Worm (Caenorhabditis elegans) whole organism, young adult: Measurements from ENCODE around the gene che-6.

Source experiments
- B0336.3 ChIP-seq: fragments of 200-800 bp; sonication (Bioruptor generic); IDR thresholded peaks from 2 replicates; pipeline ENCODE4 v1.3.6; 2022; ENCODE audit warnings: missing genetic modification characterization, missing compliant biosample characterization
- C17E4.6 ChIP-seq: fragments of 200-800 bp; sonication (Bioruptor generic); IDR thresholded peaks from 2 replicates; pipeline ENCODE4 v1.3.6; 2022; ENCODE audit warnings: missing genetic modification reagents, missing genetic modification characterization, missing compliant biosample characterization
- F33H1.4 ChIP-seq: fragments of 200-800 bp; sonication (Bioruptor generic); IDR thresholded peaks from 2 replicates; pipeline ENCODE4 v1.3.6; 2022; ENCODE audit warnings: missing genetic modification reagents, missing genetic modification characterization, missing compliant biosample characterization
- F37B4.10 ChIP-seq: fragments of 200-800 bp; sonication (Bioruptor generic); IDR thresholded peaks from 2 replicates; pipeline ENCODE4 v1.3.6; 2022; ENCODE audit warnings: missing genetic modification characterization, missing compliant biosample characterization
- F39B2.1 ChIP-seq: fragments of 200-800 bp; sonication (Bioruptor generic); IDR thresholded peaks from 2 replicates; pipeline ENCODE4 v1.3.6; 2022; ENCODE audit warnings: missing genetic modification reagents, missing genetic modification characterization, missing compliant biosample characterization
- F52B5.7 ChIP-seq: sonication (generic microtip); optimal IDR thresholded peaks from 2 replicates; lab custom pipeline; 2016; ENCODE audit warnings: mild to moderate bottlenecking, missing genetic modification characterization, missing compliant biosample characterization
- F57C9.4 ChIP-seq: sonication (generic microtip); optimal IDR thresholded peaks from 2 replicates; lab custom pipeline; 2017; ENCODE audit warnings: mild to moderate bottlenecking, missing genetic modification characterization, missing compliant biosample characterization
- T07F8.4 ChIP-seq: sonication (generic microtip); optimal IDR thresholded peaks from 2 replicates; lab custom pipeline; 2016; ENCODE audit warnings: mild to moderate bottlenecking, missing genetic modification characterization, moderate library complexity, missing compliant biosample characterization
- Y56A3A.18 ChIP-seq: fragments of 200-800 bp; sonication (Bioruptor generic); IDR thresholded peaks from 2 replicates; pipeline ENCODE4 v1.3.6; 2022; ENCODE audit warnings: missing genetic modification reagents, missing genetic modification characterization, missing compliant biosample characterization
- Y95B8A.8 ChIP-seq: fragments of 200-800 bp; sonication (Bioruptor generic); IDR thresholded peaks from 2 replicates; pipeline ENCODE4 v1.3.6; 2022; ENCODE audit warnings: missing genetic modification reagents, missing genetic modification characterization, missing compliant biosample characterization
- akir-1 ChIP-seq: fragments of 200-800 bp; sonication (Bioruptor generic); optimal IDR thresholded peaks from 2 replicates; lab custom pipeline; 2018; ENCODE audit warnings: mild to moderate bottlenecking, missing genetic modification characterization, moderate library complexity, missing compliant biosample characterization
- atf-7 ChIP-seq: sonication (generic microtip); optimal IDR thresholded peaks from 2 replicates; lab custom pipeline; 2017; ENCODE audit warnings: mild to moderate bottlenecking, missing genetic modification characterization, missing compliant biosample characterization
- attf-3 ChIP-seq: fragments of 200-800 bp; sonication (Bioruptor generic); conservative IDR thresholded peaks from 2 replicates; pipeline ENCODE4 v1.3.6; 2022; ENCODE audit warnings: missing genetic modification reagents, missing genetic modification characterization, missing compliant biosample characterization
- bed-2 ChIP-seq: fragments of 200-800 bp; sonication (Bioruptor generic); IDR thresholded peaks from 2 replicates; pipeline ENCODE4 v1.3.6; 2022; ENCODE audit warnings: missing genetic modification reagents, missing genetic modification characterization, missing compliant biosample characterization
- ccch-3 ChIP-seq: fragments of 200-800 bp; sonication (Bioruptor generic); optimal IDR thresholded peaks from 2 replicates; lab custom pipeline; 2018; ENCODE audit warnings: mild to moderate bottlenecking, missing genetic modification characterization, missing compliant biosample characterization
- cebp-2 ChIP-seq: fragments of 200-800 bp; sonication (Bioruptor generic); IDR thresholded peaks from 2 replicates; pipeline ENCODE4 v1.3.6; 2022; ENCODE audit warnings: missing genetic modification characterization, missing compliant biosample characterization
- ceh-58 ChIP-seq: fragments of 200-800 bp; sonication (Bioruptor generic); IDR thresholded peaks from 2 replicates; pipeline ENCODE4 v1.3.6; 2022; ENCODE audit warnings: missing genetic modification characterization, missing compliant biosample characterization
- egrh-3 ChIP-seq: fragments of 200-800 bp; sonication (Bioruptor generic); IDR thresholded peaks from 2 replicates; pipeline ENCODE4 v1.3.6; 2022; ENCODE audit warnings: missing genetic modification reagents, missing genetic modification characterization, missing compliant biosample characterization
- gei-17 ChIP-seq: fragments of 200-800 bp; sonication (Bioruptor generic); optimal IDR thresholded peaks from 2 replicates; lab custom pipeline; 2018; ENCODE audit warnings: mild to moderate bottlenecking, missing genetic modification characterization, missing compliant biosample characterization
- hlh-26 ChIP-seq: fragments of 200-800 bp; sonication (Bioruptor generic); conservative IDR thresholded peaks from 2 replicates; pipeline ENCODE4 v1.3.6; 2022; ENCODE audit warnings: missing genetic modification reagents, missing genetic modification characterization, missing compliant biosample characterization
- hmg-1.2 ChIP-seq: fragments of 200-800 bp; sonication (Bioruptor generic); IDR thresholded peaks from 2 replicates; pipeline ENCODE4 v1.3.6; 2022; ENCODE audit warnings: missing genetic modification reagents, missing genetic modification characterization, missing compliant biosample characterization
- madf-3 ChIP-seq: fragments of 200-800 bp; sonication (Bioruptor generic); IDR thresholded peaks from 2 replicates; pipeline ENCODE4 v1.3.6; 2022; ENCODE audit warnings: missing genetic modification reagents, missing genetic modification characterization, missing compliant biosample characterization
- nfya-2 ChIP-seq: fragments of 200-800 bp; sonication (Bioruptor generic); IDR thresholded peaks from 2 replicates; pipeline ENCODE4 v1.3.6; 2022; ENCODE audit warnings: missing genetic modification reagents, missing genetic modification characterization, missing compliant biosample characterization
- nfyb-1 ChIP-seq: fragments of 200-800 bp; sonication (Bioruptor generic); IDR thresholded peaks from 2 replicates; pipeline ENCODE4 v1.3.6; 2022; ENCODE audit warnings: missing genetic modification reagents, missing genetic modification characterization, missing compliant biosample characterization
- nhr-27 ChIP-seq: fragments of 200-800 bp; sonication (Bioruptor generic); optimal IDR thresholded peaks from 2 replicates; lab custom pipeline; 2018; ENCODE audit warnings: mild to moderate bottlenecking, missing genetic modification characterization, moderate library complexity, missing compliant biosample characterization
- pha-4 ChIP-seq: fragments of 150-350 bp; sonication (generic microtip); optimal IDR thresholded peaks from 2 replicates; lab custom pipeline; 2014; ENCODE audit warnings: missing biosample characterization, missing genetic modification reagents, missing genetic modification characterization
- repo-1 ChIP-seq: sonication (generic microtip); optimal IDR thresholded peaks from 2 replicates; lab custom pipeline; 2017; ENCODE audit warnings: mild to moderate bottlenecking, missing genetic modification characterization, missing compliant biosample characterization
- sea-2 ChIP-seq: fragments of 200-800 bp; sonication (Bioruptor generic); IDR thresholded peaks from 2 replicates; pipeline ENCODE4 v1.3.6; 2022; ENCODE audit warnings: missing genetic modification characterization, missing compliant biosample characterization
- snpc-1.1 ChIP-seq: sonication (generic microtip); optimal IDR thresholded peaks from 2 replicates; lab custom pipeline; 2017; ENCODE audit warnings: missing genetic modification characterization, mild to moderate bottlenecking, missing compliant biosample characterization, antibody characterized with exemption, moderate library complexity, missing genotype, missing genetic modification reagents; ENCODE audit not compliant: insufficient read depth
- snpc-4 ChIP-seq, 5 experiments: fragments of 150-350 bp in 1 of 5; sonication (generic microtip) in 4 of 5; optimal IDR thresholded peaks; 2 replicates each; lab custom pipeline; 2014 to 2018; ENCODE audit warnings: missing genetic modification characterization in 5 of 5, missing biosample characterization in 3 of 5, antibody characterized with exemption in 2 of 5, mild to moderate bottlenecking in 2 of 5, missing compliant biosample characterization in 2 of 5, missing genotype in 2 of 5, moderate library complexity in 2 of 5, missing genetic modification reagents in 1 of 5
- sptf-2 ChIP-seq: fragments of 200-800 bp; sonication (Bioruptor generic); optimal IDR thresholded peaks from 2 replicates; lab custom pipeline; 2018; ENCODE audit warnings: mild to moderate bottlenecking, missing genetic modification characterization, missing compliant biosample characterization
- tbp1 ChIP-seq: fragments of 200-800 bp; sonication (Bioruptor generic); optimal IDR thresholded peaks from 2 replicates; lab custom pipeline; 2018; ENCODE audit warnings: mild to moderate bottlenecking, missing genetic modification characterization, missing compliant biosample characterization
- tbx-9 ChIP-seq: sonication (generic microtip); optimal IDR thresholded peaks from 2 replicates; lab custom pipeline; 2016; ENCODE audit warnings: borderline replicate concordance, missing genetic modification characterization, inconsistent platforms, missing compliant biosample characterization
- ztf-22 ChIP-seq: fragments of 200-800 bp; sonication (Bioruptor generic); optimal IDR thresholded peaks from 2 replicates; lab custom pipeline; 2018; ENCODE audit warnings: mild to moderate bottlenecking, missing genetic modification characterization, moderate library complexity, missing compliant biosample characterization
- ztf-26 ChIP-seq: sonication (generic microtip); optimal IDR thresholded peaks from 2 replicates; lab custom pipeline; 2017; ENCODE audit warnings: missing genetic modification characterization, missing compliant biosample characterization
- ztf-6 ChIP-seq: fragments of 200-800 bp; sonication (Bioruptor generic); IDR thresholded peaks from 2 replicates; pipeline ENCODE4 v1.3.6; 2022; ENCODE audit warnings: missing genetic modification reagents, missing genetic modification characterization, missing compliant biosample characterization

che-6 gene

DNA sequence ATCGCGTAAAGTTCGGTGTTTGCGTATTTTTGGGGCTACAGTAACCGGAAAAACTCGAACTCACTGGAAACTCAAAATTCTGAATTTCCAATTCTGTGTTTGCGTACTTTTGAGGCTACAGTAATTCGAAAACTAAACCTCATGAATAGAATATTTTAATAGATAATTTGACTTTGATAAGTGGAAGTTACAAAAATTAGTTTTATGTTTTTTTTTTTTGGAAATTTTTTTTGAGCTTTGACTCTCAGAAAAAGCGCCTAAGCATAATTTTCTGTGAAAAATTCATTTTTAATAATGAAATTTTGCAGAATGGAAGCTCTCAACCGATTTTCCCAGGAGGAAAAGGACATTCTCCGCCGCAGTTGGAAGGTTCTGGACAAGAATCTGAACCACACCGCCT, 11.3 kb upstream of the che-6 start, which contains the start of gene glb-7:
Gene glb-7 (plus strand): TSS at position 301 of the 400 bp plus-strand sequence.
- no peak for TF ChIP-seq tbp1 (GFP tag; lab: Kevin White, UChicago)
- no peak for TF ChIP-seq ceh-58 (GFP tag; lab: Robert Waterston, UW)
- no peak for TF ChIP-seq snpc-1.1 (tag; lab: Kevin White, UChicago)
- no peak for TF ChIP-seq gei-17 (GFP tag; lab: Kevin White, UChicago)
- no peak for TF ChIP-seq pha-4 (tag; lab: Kevin White, UChicago)
- no peak for TF ChIP-seq sptf-2 (GFP tag; lab: Kevin White, UChicago)
- no peak for TF ChIP-seq nhr-27 (tag; lab: Kevin White, UChicago)
- TF ChIP-seq F52B5.7 (tag; lab: Kevin White, UChicago): no peak
- TF ChIP-seq attf-3: no peak
- TF ChIP-seq F39B2.1: no peak
- TF ChIP-seq C17E4.6: no peak
- TF ChIP-seq akir-1 (GFP tag; lab: Kevin White, UChicago): no peak
- TF ChIP-seq Y95B8A.8 (GFP tag; lab: Robert Waterston, UW): no peak
- TF ChIP-seq bed-2 (GFP tag; lab: Robert Waterston, UW): no peak
- TF ChIP-seq nfyb-1 (GFP tag; lab: Robert Waterston, UW): no peak
- no peak for TF ChIP-seq tbx-9 (tag; lab: Kevin White, UChicago)
- no peak for TF ChIP-seq cebp-2 (GFP tag; lab: Robert Waterston, UW)
- TF ChIP-seq nfya-2 (GFP tag; lab: Robert Waterston, UW): no peak

DNA sequence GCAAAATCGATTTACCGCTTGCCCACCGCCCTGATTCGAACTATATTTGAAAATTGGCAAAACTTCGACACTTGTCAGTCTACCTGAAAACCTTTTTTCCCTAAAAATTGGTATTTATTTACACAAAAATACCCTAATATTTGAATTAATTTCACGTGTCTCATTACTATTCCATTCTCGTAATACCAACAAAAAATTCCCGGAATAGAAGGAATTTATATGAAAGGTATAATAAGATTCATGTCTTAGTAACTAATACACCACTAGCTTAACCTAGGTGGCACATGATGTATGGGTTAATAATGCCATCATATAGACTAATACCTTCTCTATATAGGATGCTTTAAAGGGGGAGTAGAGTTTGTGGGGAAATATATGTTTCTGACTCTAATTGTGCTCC, 6.1 kb upstream of the che-6 start:
- TF ChIP-seq F33H1.4 (GFP tag; lab: Robert Waterston, UW) (no peak), F37B4.10 (GFP tag; lab: Robert Waterston, UW) (no peak), B0336.3 (no peak), F57C9.4 (tag; lab: Kevin White, UChicago) (no peak), atf-7 (no peak), T07F8.4 (tag; lab: Kevin White, UChicago) (no peak)

DNA sequence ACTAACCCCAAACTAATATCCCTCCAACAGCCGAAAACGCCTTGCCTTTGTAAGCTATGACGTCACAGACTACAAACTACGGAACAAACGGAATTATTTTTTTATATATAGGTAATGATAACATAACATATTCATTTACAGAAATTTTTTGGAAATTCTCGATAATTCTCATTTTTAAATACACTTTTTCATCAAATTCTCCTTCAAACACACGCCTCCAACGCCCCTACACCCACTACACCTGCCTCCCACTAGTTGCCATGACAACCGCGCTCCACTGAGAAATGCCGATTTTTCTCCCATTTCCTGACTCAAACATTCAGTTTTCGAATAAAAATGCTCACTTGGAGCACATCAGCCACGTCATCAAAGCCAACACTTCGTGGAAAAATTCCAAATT, 3.1 kb upstream of the che-6 start, which contains the start of gene xbx-4:
Gene xbx-4 (plus strand): TSS at position 301 of the 400 bp plus-strand sequence.
- TF ChIP-seq T07F8.4 (tag; lab: Kevin White, UChicago): no peak
- no peak for TF ChIP-seq hmg-1.2 (GFP tag; lab: Robert Waterston, UW)
- TF ChIP-seq repo-1: no peak
- no peak for TF ChIP-seq madf-3 (GFP tag; lab: Robert Waterston, UW)
- no peak for TF ChIP-seq snpc-4 (GFP tag; optimal IDR thresholded peaks at IDR 0.05; lab: Kevin White, UChicago)
- TF ChIP-seq snpc-4 (tag; optimal IDR thresholded peaks at IDR 0.05; lab: Kevin White, UChicago): no peak
- TF ChIP-seq B0336.3: no peak
- TF ChIP-seq F52B5.7 (tag; lab: Kevin White, UChicago): no peak
- TF ChIP-seq ccch-3 (GFP tag; lab: Kevin White, UChicago): no peak
- TF ChIP-seq Y56A3A.18 (GFP tag; lab: Robert Waterston, UW): no peak
- no peak for TF ChIP-seq hlh-26 (GFP tag; lab: Robert Waterston, UW)
- TF ChIP-seq sea-2: no peak
- no peak for TF ChIP-seq egrh-3 (GFP tag; lab: Robert Waterston, UW)
- no peak for TF ChIP-seq ztf-22 (GFP tag; lab: Kevin White, UChicago)
- TF ChIP-seq ztf-6 (GFP tag; lab: Robert Waterston, UW): no peak
- no peak for TF ChIP-seq tbp1 (GFP tag; lab: Kevin White, UChicago)
- no peak for TF ChIP-seq ztf-26 (tag; lab: Kevin White, UChicago)
